Fruit fly (Drosophila melanogaster): ENCODE measurements around the gene JMJD7.

The JMJD7 gene

DNA sequence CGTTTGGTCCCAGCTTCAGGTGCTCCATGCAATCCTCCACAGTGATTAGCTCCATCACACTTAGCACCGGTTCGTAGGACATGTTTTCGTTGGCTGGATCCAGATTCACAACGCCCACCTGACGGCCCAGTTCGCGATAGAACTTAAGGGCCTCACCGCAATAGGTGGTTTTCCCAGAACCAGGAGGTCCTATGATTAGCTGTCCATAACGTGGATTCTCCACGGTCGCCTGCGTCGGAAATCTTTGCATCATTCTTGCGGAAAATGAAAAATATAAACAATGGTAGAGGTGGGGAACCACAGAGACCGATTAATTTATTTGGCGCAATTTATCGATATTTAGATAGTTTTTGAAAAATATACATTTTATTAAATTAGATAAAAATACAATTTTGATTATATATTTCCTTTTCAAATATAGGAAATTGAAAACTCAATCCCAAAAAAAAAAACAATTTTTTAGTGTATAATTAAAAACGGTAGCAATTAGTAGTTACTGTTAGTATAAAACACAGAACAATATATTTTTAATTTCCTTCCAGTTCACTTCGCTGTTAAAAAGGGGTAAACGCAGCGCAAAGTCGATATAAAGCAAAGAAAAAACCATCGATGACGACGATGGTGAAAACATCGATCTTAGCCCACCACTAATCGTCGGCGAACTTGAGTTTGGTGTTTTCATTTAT is 37.7 kb downstream of the JMJD7 start, which contains the start of the genes CG10222 and flr (continued):
- TF ChIP-seq btn (GFP tag; optimal IDR thresholded peaks at IDR 0.05) (no peak), MTF-1 (GFP tag; optimal IDR thresholded peaks at IDR 0.05; ENCODE audit: borderline replicate concordance) (no peak), CG7556 (GFP tag; optimal IDR thresholded peaks at IDR 0.05) (no peak), disco-r (GFP tag; optimal IDR thresholded peaks at IDR 0.05) (no peak), CG12942 (GFP tag; optimal IDR thresholded peaks at IDR 0.05) (no peak), CG3281 (GFP tag; optimal IDR thresholded peaks at IDR 0.05) (peak; percentile 15), NC2β (GFP tag; optimal IDR thresholded peaks at IDR 0.05) (no peak), Max (GFP tag; optimal IDR thresholded peaks at IDR 0.05) (peak; percentile 30), chm (GFP tag; IDR thresholded peaks at IDR 0.05) (no peak), B-H1 (GFP tag; IDR thresholded peaks at IDR 0.05) (no peak), CG7372 (GFP tag; IDR thresholded peaks at IDR 0.05) (no peak), Ssrp (tag; optimal IDR thresholded peaks at IDR 0.05) (no peak), Lhr (GFP tag; optimal IDR thresholded peaks at IDR 0.05) (peak; percentile 9), CG13624 (GFP tag; optimal IDR thresholded peaks at IDR 0.05) (no peak), CG6765 (GFP tag; optimal IDR thresholded peaks at IDR 0.05) (no peak), CG8944 (GFP tag; optimal IDR thresholded peaks at IDR 0.05) (no peak), Abd-B (GFP tag; optimal IDR thresholded peaks at IDR 0.05) (no peak), ato (GFP tag; IDR thresholded peaks at IDR 0.05; ENCODE audit: partially characterized antibody) (no peak), Hand (GFP tag; optimal IDR thresholded peaks at IDR 0.05) (no peak), pan (optimal IDR thresholded peaks at IDR 0.05) (no peak), pan (GFP tag; optimal IDR thresholded peaks at IDR 0.05 in 1 of 2, IDR thresholded peaks at IDR 0.05 in 1 of 2) (no peak), gcm2 (GFP tag; optimal IDR thresholded peaks at IDR 0.05) (no peak), CG1233 (GFP tag; optimal IDR thresholded peaks at IDR 0.05) (no peak), Kr (GFP tag; optimal IDR thresholded peaks at IDR 0.05) (peak; percentile 98), CG2678 (tag; optimal IDR thresholded peaks at IDR 0.05) (peak; percentile 41), hbn (GFP tag; IDR thresholded peaks at IDR 0.05; ENCODE audit: partially characterized antibody) (peak; percentile 66; the same call in 1 of the 2 replicates), CG32532 (GFP tag; IDR thresholded peaks at IDR 0.05) (no peak), CG15696 (tag; optimal IDR thresholded peaks at IDR 0.05) (no peak), Dfd (GFP tag; optimal IDR thresholded peaks at IDR 0.05) (no peak), CG15479 (GFP tag; optimal IDR thresholded peaks at IDR 0.05) (no peak), Doc3 (GFP tag; IDR thresholded peaks at IDR 0.05; ENCODE audit: partially characterized antibody) (peak; percentile 68; the same call in 2 of the 3 replicates), zf30C (GFP tag; optimal IDR thresholded peaks at IDR 0.05) (no peak), CG33213 (GFP tag; optimal IDR thresholded peaks at IDR 0.05) (no peak), CG14441 (GFP tag; IDR thresholded peaks at IDR 0.05) (no peak), tx (GFP tag; optimal IDR thresholded peaks at IDR 0.05) (no peak), pzg (GFP tag; optimal IDR thresholded peaks at IDR 0.05) (peak; percentile 22), Xbp1 (GFP tag; optimal IDR thresholded peaks at IDR 0.05) (no peak), CG1024 (GFP tag; IDR thresholded peaks at IDR 0.05) (no peak), Side (GFP tag; optimal IDR thresholded peaks at IDR 0.05) (no peak), exex (tag; optimal IDR thresholded peaks at IDR 0.05) (no peak), gsb-n (tag; optimal IDR thresholded peaks at IDR 0.05) (peak; percentile 11), CG15514 (GFP tag; optimal IDR thresholded peaks at IDR 0.05) (peak; percentile 40), CG30403 (GFP tag; optimal IDR thresholded peaks at IDR 0.05) (peak; percentile 32), zfh2 (GFP tag; optimal IDR thresholded peaks at IDR 0.05) (no peak), fd64A (GFP tag; optimal IDR thresholded peaks at IDR 0.05) (no peak), hb (GFP tag; IDR thresholded peaks at IDR 0.05; ENCODE audit: partially characterized antibody) (peak; percentile 69), CG43689 (GFP tag; IDR thresholded peaks at IDR 0.05) (no peak), CG30020 (tag; optimal IDR thresholded peaks at IDR 0.05) (no peak), CG18599 (GFP tag; optimal IDR thresholded peaks at IDR 0.05) (no peak), slou (GFP tag; optimal IDR thresholded peaks at IDR 0.05) (no peak)

Data from whole organism, embryonic.